Fruit fly (Drosophila melanogaster) whole organism, embryonic: Measurements from ENCODE around the gene Mal-B2.
A peak's percentile ranks its signal among the peaks of the same experiment; 100 is the strongest.

Experiments
- ATbp ChIP-seq: fragments of 200-800 bp; sonication (Bioruptor generic); optimal IDR thresholded peaks from 2 replicates; lab custom pipeline; 2017; ENCODE audit warnings: missing biosample characterization, mild to moderate bottlenecking, missing genetic modification characterization, missing genetic modification reagents
- Aef1 ChIP-seq: fragments of 200-800 bp; sonication (Bioruptor generic); IDR thresholded peaks from 3 replicates; pipeline ENCODE4 v1.3.6; 2022; ENCODE audit warnings: missing biosample characterization, missing genetic modification characterization
- Atf6 ChIP-seq: fragments of 200-800 bp; sonication (Bioruptor generic); IDR thresholded peaks from 2 replicates; pipeline ENCODE4 v1.3.6; 2022; ENCODE audit warnings: missing biosample characterization, missing genetic modification characterization
- Bdp1 ChIP-seq: fragments of 200-800 bp; sonication (Bioruptor generic); optimal IDR thresholded peaks from 3 replicates; lab custom pipeline; 2016; ENCODE audit warnings: missing biosample characterization, missing genetic modification characterization
- CG10321 ChIP-seq: fragments of 200-800 bp; sonication (Bioruptor generic); IDR thresholded peaks from 2 replicates; pipeline ENCODE4 v1.3.6; 2022; ENCODE audit warnings: missing biosample characterization, missing genetic modification characterization
- CG11695 ChIP-seq: fragments of 200-800 bp; sonication (Bioruptor generic); IDR thresholded peaks from 3 replicates; pipeline ENCODE4 v1.3.6; 2022; ENCODE audit warnings: missing biosample characterization, missing genetic modification characterization
- CG11723 ChIP-seq: fragments of 200-800 bp; sonication (Bioruptor generic); optimal IDR thresholded peaks from 2 replicates; lab custom pipeline; 2017; ENCODE audit warnings: missing biosample characterization, mild to moderate bottlenecking, missing genetic modification characterization
- CG12071 ChIP-seq: fragments of 200-800 bp; sonication (Bioruptor generic); optimal IDR thresholded peaks from 3 replicates; lab custom pipeline; 2018; ENCODE audit warnings: missing biosample characterization, mild to moderate bottlenecking, missing genetic modification characterization
- CG12155 ChIP-seq: fragments of 200-800 bp; sonication (Bioruptor generic); optimal IDR thresholded peaks from 3 replicates; lab custom pipeline; 2016; ENCODE audit warnings: missing biosample characterization, missing genetic modification characterization
- CG13296 ChIP-seq: fragments of 200-800 bp; sonication (Bioruptor generic); optimal IDR thresholded peaks from 3 replicates; lab custom pipeline; 2018; ENCODE audit warnings: missing biosample characterization, mild to moderate bottlenecking, missing genetic modification characterization
- CG13424 ChIP-seq: fragments of 200-800 bp; sonication (Bioruptor generic); optimal IDR thresholded peaks from 2 replicates; lab custom pipeline; 2019; ENCODE audit warnings: missing biosample characterization, mild to moderate bottlenecking, missing genetic modification characterization, moderate library complexity
- CG14667 ChIP-seq: fragments of 200-800 bp; sonication (Bioruptor generic); IDR thresholded peaks from 2 replicates; pipeline ENCODE4 v1.3.6; 2022; ENCODE audit warnings: missing biosample characterization, missing genetic modification characterization
- CG17568 ChIP-seq: fragments of 200-800 bp; sonication (Bioruptor generic); optimal IDR thresholded peaks from 2 replicates; lab custom pipeline; 2018; ENCODE audit warnings: missing biosample characterization, mild to moderate bottlenecking, missing genetic modification characterization, moderate library complexity
- CG17802 ChIP-seq: fragments of 200-800 bp; sonication (Bioruptor generic); optimal IDR thresholded peaks from 2 replicates; lab custom pipeline; 2018; ENCODE audit warnings: missing biosample characterization, mild to moderate bottlenecking, missing genetic modification characterization, moderate library complexity
- CG18599 ChIP-seq: fragments of 200-800 bp; sonication (Bioruptor generic); optimal IDR thresholded peaks from 3 replicates; lab custom pipeline; 2017; ENCODE audit warnings: missing biosample characterization, missing genetic modification characterization, mild to moderate bottlenecking, moderate library complexity, missing genetic modification reagents
- CG18619 ChIP-seq: fragments of 200-800 bp; sonication (Bioruptor generic); optimal IDR thresholded peaks from 3 replicates; lab custom pipeline; 2017; ENCODE audit warnings: missing biosample characterization, mild to moderate bottlenecking, missing genetic modification characterization
- CG31224 ChIP-seq: fragments of 200-800 bp; sonication (Bioruptor generic); IDR thresholded peaks from 2 replicates; pipeline ENCODE4 v1.3.6; 2022; ENCODE audit warnings: missing biosample characterization, missing genetic modification characterization
- CG32767 ChIP-seq: fragments of 200-800 bp; sonication (Bioruptor generic); IDR thresholded peaks from 2 replicates; pipeline ENCODE4 v1.3.6; 2022; ENCODE audit warnings: missing biosample characterization, missing genetic modification characterization
- CG34376 ChIP-seq: fragments of 200-800 bp; sonication (Bioruptor generic); optimal IDR thresholded peaks from 2 replicates; lab custom pipeline; 2018; ENCODE audit warnings: missing biosample characterization, mild to moderate bottlenecking, missing genetic modification characterization
- CG43689 ChIP-seq: fragments of 200-800 bp; sonication (Bioruptor generic); IDR thresholded peaks from 2 replicates; pipeline ENCODE4 v1.3.6; 2022; ENCODE audit warnings: missing biosample characterization, missing genetic modification characterization
- CG7963 ChIP-seq: fragments of 200-800 bp; sonication (Bioruptor generic); IDR thresholded peaks from 3 replicates; pipeline ENCODE4 v1.3.6; 2022; ENCODE audit warnings: missing biosample characterization, missing genetic modification characterization; ENCODE audit not compliant: partially characterized antibody
- CG8944 ChIP-seq: fragments of 200-800 bp; sonication (Bioruptor generic); optimal IDR thresholded peaks from 3 replicates; lab custom pipeline; 2016; ENCODE audit warnings: missing biosample characterization, missing genetic modification characterization
- D19A ChIP-seq: fragments of 200-800 bp; optimal IDR thresholded peaks from 3 replicates; lab custom pipeline; 2019; ENCODE audit warnings: missing biosample characterization, mild to moderate bottlenecking, missing genetic modification characterization, moderate library complexity
- Dad ChIP-seq: fragments of 200-800 bp; sonication (Bioruptor generic); optimal IDR thresholded peaks from 3 replicates; lab custom pipeline; 2016; ENCODE audit warnings: missing biosample characterization, missing genetic modification characterization
- Fer2 ChIP-seq: fragments of 200-800 bp; sonication (Bioruptor generic); optimal IDR thresholded peaks from 2 replicates; lab custom pipeline; 2018; ENCODE audit warnings: missing biosample characterization, mild to moderate bottlenecking, missing genetic modification characterization, moderate library complexity
- Gsc ChIP-seq: fragments of 200-800 bp; sonication (Bioruptor generic); IDR thresholded peaks from 2 replicates; pipeline ENCODE4 v1.3.6; 2022; ENCODE audit warnings: missing biosample characterization, missing genetic modification characterization
- HHEX ChIP-seq: fragments of 200-800 bp; sonication (Bioruptor generic); optimal IDR thresholded peaks from 3 replicates; lab custom pipeline; 2017; ENCODE audit warnings: missing biosample characterization, mild to moderate bottlenecking, missing genetic modification characterization, missing genetic modification reagents
- HLH4C ChIP-seq: fragments of 200-800 bp; sonication (Bioruptor generic); IDR thresholded peaks from 3 replicates; pipeline ENCODE4 v1.3.6; 2022; ENCODE audit warnings: missing biosample characterization, missing genetic modification characterization; ENCODE audit not compliant: partially characterized antibody
- Hmr ChIP-seq: fragments of 200-800 bp; sonication (Bioruptor generic); optimal IDR thresholded peaks from 3 replicates; lab custom pipeline; 2017; ENCODE audit warnings: mild to moderate bottlenecking, missing biosample characterization, missing genetic modification reagents, missing genetic modification characterization
- Med ChIP-seq: fragments of 200-800 bp; sonication (Bioruptor generic); peaks from one replicate; lab custom pipeline; 2016; ENCODE audit warnings: missing biosample characterization, missing genetic modification characterization, mild to moderate bottlenecking, inconsistent platforms, moderate library complexity
- Meics ChIP-seq: fragments of 200-800 bp; sonication (Bioruptor generic); optimal IDR thresholded peaks from 2 replicates; lab custom pipeline; 2017; ENCODE audit warnings: missing biosample characterization, mild to moderate bottlenecking, missing genetic modification characterization
- Myb ChIP-seq: fragments of 200-800 bp; sonication (Bioruptor generic); optimal IDR thresholded peaks from 2 replicates; lab custom pipeline; 2016; ENCODE audit warnings: missing biosample characterization, missing genetic modification characterization
- Nf-YA ChIP-seq: fragments of 200-800 bp; sonication (Bioruptor generic); IDR thresholded peaks from 2 replicates; pipeline ENCODE4 v1.3.6; 2022; ENCODE audit warnings: missing biosample characterization, missing genetic modification characterization
- Nf-YB ChIP-seq: fragments of 200-800 bp; sonication (Bioruptor generic); optimal IDR thresholded peaks from 3 replicates; lab custom pipeline; 2019; ENCODE audit warnings: missing biosample characterization, mild to moderate bottlenecking, missing genetic modification characterization, moderate library complexity
- Scr ChIP-seq: fragments of 200-800 bp; sonication (Bioruptor generic); IDR thresholded peaks from 2 replicates; pipeline ENCODE4 v1.3.6; 2022; ENCODE audit warnings: missing biosample characterization, missing genetic modification characterization; ENCODE audit not compliant: partially characterized antibody
- Sry-β ChIP-seq: fragments of 200-800 bp; sonication (Bioruptor generic); optimal IDR thresholded peaks from 2 replicates; lab custom pipeline; 2018; ENCODE audit warnings: missing biosample characterization, mild to moderate bottlenecking, missing genetic modification characterization, moderate library complexity
- ab ChIP-seq: fragments of 200-800 bp; sonication (Bioruptor generic); optimal IDR thresholded peaks from 2 replicates; lab custom pipeline; 2016; ENCODE audit warnings: missing biosample characterization, missing genetic modification characterization
- cad ChIP-seq: fragments of >200 bp; optimal IDR thresholded peaks from 2 replicates; lab custom pipeline; 2017; ENCODE audit warnings: missing biosample characterization, missing genetic modification characterization
- cg ChIP-seq: fragments of 200-800 bp; sonication (Bioruptor generic); optimal IDR thresholded peaks from 3 replicates; lab custom pipeline; 2019; ENCODE audit warnings: missing biosample characterization, mild to moderate bottlenecking, missing genetic modification characterization, moderate library complexity
- chm ChIP-seq: fragments of 200-800 bp; sonication (Bioruptor generic); IDR thresholded peaks from 2 replicates; pipeline ENCODE4 v1.3.6; 2022; ENCODE audit warnings: missing biosample characterization, missing genetic modification characterization
- exex ChIP-seq: fragments of 200-800 bp; sonication (Bioruptor generic); optimal IDR thresholded peaks from 4 replicates; lab custom pipeline; 2018; ENCODE audit warnings: missing biosample characterization, mild to moderate bottlenecking, missing genetic modification characterization, moderate library complexity
- lab ChIP-seq: fragments of 200-800 bp; sonication (Bioruptor generic); optimal IDR thresholded peaks from 3 replicates; lab custom pipeline; 2017; ENCODE audit warnings: missing biosample characterization, missing genetic modification characterization, mild to moderate bottlenecking, moderate library complexity, missing genetic modification reagents
- pita ChIP-seq: fragments of 200-800 bp; sonication (Bioruptor generic); optimal IDR thresholded peaks from 2 replicates; lab custom pipeline; 2017; ENCODE audit warnings: missing biosample characterization, mild to moderate bottlenecking, missing genetic modification characterization
- repo ChIP-seq: fragments of 200-800 bp; sonication (Bioruptor generic); optimal IDR thresholded peaks from 2 replicates; lab custom pipeline; 2016; ENCODE audit warnings: missing biosample characterization, missing genetic modification characterization
- ro ChIP-seq: fragments of 200-800 bp; sonication (Bioruptor generic); IDR thresholded peaks from 2 replicates; pipeline ENCODE4 v1.3.6; 2022; ENCODE audit warnings: missing biosample characterization, missing genetic modification characterization
- sens ChIP-seq: fragments of 200-800 bp; sonication (Bioruptor generic); peaks from one replicate; lab custom pipeline; 2016; ENCODE audit warnings: missing biosample characterization, missing genetic modification characterization
- tgo ChIP-seq: fragments of 200-800 bp; sonication (Bioruptor generic); IDR thresholded peaks from 3 replicates; pipeline ENCODE4 v1.3.6; 2022; ENCODE audit warnings: missing biosample characterization, missing genetic modification characterization
- ttk ChIP-seq: fragments of 200-800 bp; sonication (Bioruptor generic); IDR thresholded peaks from 2 replicates; pipeline ENCODE4 v2.1.2; 2022; ENCODE audit warnings: missing biosample characterization, missing genetic modification characterization
- tup ChIP-seq: fragments of 200-800 bp; sonication (Bioruptor generic); optimal IDR thresholded peaks from 2 replicates; lab custom pipeline; 2016; ENCODE audit warnings: missing biosample characterization, mild to moderate bottlenecking, missing genetic modification characterization, moderate library complexity
- usp ChIP-seq: fragments of >200 bp; optimal IDR thresholded peaks from 2 replicates; lab custom pipeline; 2017; ENCODE audit warnings: missing biosample characterization, missing genetic modification characterization

Gene Mal-B2

dm6 chr2L:11844278-11844677 lies 5.5 kb upstream of the Mal-B2 start:
- TF ChIP-seq cad (GFP tag; lab: Kevin White, UChicago) (no peak), CG11723 (GFP tag; lab: Kevin White, UChicago) (no peak), CG18599 (GFP tag; lab: Kevin White, UChicago) (no peak), Atf6 (GFP tag; lab: Robert Waterston, UW) (no peak), Med (GFP tag; lab: Kevin White, UChicago) (peak; percentile 12), Meics (peak; percentile 40), chm (GFP tag; lab: Robert Waterston, UW) (no peak), HHEX (GFP tag; lab: Kevin White, UChicago) (no peak), CG43689 (GFP tag; lab: Robert Waterston, UW) (no peak), CG11695 (no peak), Dad (GFP tag; lab: Kevin White, UChicago) (no peak), lab (peak; percentile 60), Fer2 (tag; lab: Kevin White, UChicago) (no peak)

dm6 chr2L:11845159-11845788 lies 4.5 kb upstream of the Mal-B2 start:
- TF ChIP-seq sens (GFP tag; lab: Kevin White, UChicago) (peak; percentile 49), CG17802 (no peak), CG13296 (GFP tag; lab: Kevin White, UChicago) (peak; percentile 29), exex (tag; lab: Kevin White, UChicago) (peak; percentile 76), cg (GFP tag; lab: Kevin White, UChicago) (no peak), usp (GFP tag; lab: Kevin White, UChicago) (no peak), CG18619 (GFP tag; lab: Kevin White, UChicago) (peak; percentile 32), CG8944 (GFP tag; lab: Kevin White, UChicago) (no peak), CG12071 (GFP tag; lab: Kevin White, UChicago) (peak; percentile 27), ttk (GFP tag; lab: Robert Waterston, UW) (no peak), ab (GFP tag; lab: Kevin White, UChicago) (no peak), CG31224 (GFP tag; lab: Robert Waterston, UW) (no peak), repo (no peak), Aef1 (GFP tag; lab: Robert Waterston, UW) (no peak), Nf-YB (GFP tag; lab: Kevin White, UChicago) (no peak), CG34376 (GFP tag; lab: Kevin White, UChicago) (peak; percentile 41), Hmr (GFP tag; lab: Kevin White, UChicago) (peak; percentile 41), CG10321 (no peak), tup (GFP tag; lab: Kevin White, UChicago) (no peak), Sry-β (GFP tag; lab: Kevin White, UChicago) (no peak), Nf-YA (GFP tag; lab: Robert Waterston, UW) (peak; percentile 30; the same call in 1 of the 2 replicates), CG13424 (no peak), ro (GFP tag; lab: Robert Waterston, UW) (no peak), ATbp (GFP tag; lab: Kevin White, UChicago) (peak; percentile 46), CG12155 (GFP tag; lab: Kevin White, UChicago) (no peak), CG7963 (GFP tag; lab: Robert Waterston, UW) (no peak), CG14667 (GFP tag; lab: Robert Waterston, UW) (no peak), HLH4C (GFP tag; lab: Robert Waterston, UW) (no peak), CG32767 (no peak), Bdp1 (GFP tag; lab: Kevin White, UChicago) (no peak), CG17568 (GFP tag; lab: Kevin White, UChicago) (no peak), pita (GFP tag; lab: Kevin White, UChicago) (no peak), Myb (no peak), tgo (no peak), Gsc (GFP tag; lab: Robert Waterston, UW) (no peak), Scr (GFP tag; lab: Robert Waterston, UW) (no peak), Meics (peak; percentile 87), D19A (tag; lab: Kevin White, UChicago) (no peak)
